Worm (Caenorhabditis elegans) whole organism, dauer: ENCODE data around the gene glr-2.

Source experiments
- unc-62 ChIP-seq: sonication (generic microtip); optimal IDR thresholded peaks from 2 replicates; lab custom pipeline; 2017; ENCODE audit warnings: missing biosample characterization, missing genetic modification reagents, missing genetic modification characterization

The glr-2 gene

ce11 chrIII:7165276-7165675, 20.5 kb upstream of the glr-2 start:
- TF ChIP-seq unc-62 (GFP tag; lab: Kevin White, UChicago): no peak

ce11 chrIII:7162065-7162762, 17.5 kb upstream of the glr-2 start, which contains the start of the genes syf-2 and K04G7.1:
Gene syf-2 (minus strand): TSS chrIII:7162115.
Gene K04G7.1 (plus strand): TSS chrIII:7162712.
- no peak for TF ChIP-seq unc-62 (GFP tag; lab: Kevin White, UChicago)

ce11 chrIII:7161055-7161454, 16.3 kb upstream of the glr-2 start, which contains the start of gene rnp-7:
Gene rnp-7 (minus strand): TSS chrIII:7161155.
- TF ChIP-seq unc-62 (GFP tag; lab: Kevin White, UChicago): no peak

- TF ChIP-seq unc-62 (GFP tag; lab: Kevin White, UChicago): no peak
Measured at ce11 chrIII:7159246-7159645, 14.5 kb upstream of the glr-2 start.

ce11 chrIII:7158709-7159108, 13.9 kb upstream of the glr-2 start, which contains the start of gene nuo-4:
Gene nuo-4 (minus strand): TSS chrIII:7158809.
- no peak for TF ChIP-seq unc-62 (GFP tag; lab: Kevin White, UChicago)

ce11 chrIII:7155631-7156030, 10.9 kb upstream of the glr-2 start:
- TF ChIP-seq unc-62 (GFP tag; lab: Kevin White, UChicago): no peak

ce11 chrIII:7154526-7154925, 9.8 kb upstream of the glr-2 start:
- no peak for TF ChIP-seq unc-62 (GFP tag; lab: Kevin White, UChicago)

- TF ChIP-seq unc-62 (GFP tag; lab: Kevin White, UChicago): no peak
Measured at ce11 chrIII:7153747-7154238, 9.0 kb upstream of the glr-2 start, which contains the start of gene ogt-1. Gene ogt-1 (minus strand): TSS chrIII:7153797.

- TF ChIP-seq unc-62 (GFP tag; lab: Kevin White, UChicago): no peak
Measured at ce11 chrIII:7152569-7152968, 7.8 kb upstream of the glr-2 start.

- no peak for TF ChIP-seq unc-62 (GFP tag; lab: Kevin White, UChicago)
Measured at ce11 chrIII:7150162-7150561, 5.4 kb upstream of the glr-2 start.

- TF ChIP-seq unc-62 (GFP tag; lab: Kevin White, UChicago): no peak
Measured at ce11 chrIII:7148191-7148590, 3.4 kb upstream of the glr-2 start.

ce11 chrIII:7146341-7146740, 1.6 kb upstream of the glr-2 start:
- no peak for TF ChIP-seq unc-62 (GFP tag; lab: Kevin White, UChicago)

- no peak for TF ChIP-seq unc-62 (GFP tag; lab: Kevin White, UChicago)
Measured at ce11 chrIII:7142172-7142601, 2.6 kb downstream of the glr-2 start.

- no peak for TF ChIP-seq unc-62 (GFP tag; lab: Kevin White, UChicago)
Measured at ce11 chrIII:7141285-7141715, 3.5 kb downstream of the glr-2 start.

- no peak for TF ChIP-seq unc-62 (GFP tag; lab: Kevin White, UChicago)
Measured at ce11 chrIII:7140228-7140710, 4.5 kb downstream of the glr-2 start.

ce11 chrIII:7138178-7138577, 6.6 kb downstream of the glr-2 start, which contains the start of gene B0280.11:
Gene B0280.11 (minus strand): TSS chrIII:7138278.
- TF ChIP-seq unc-62 (GFP tag; lab: Kevin White, UChicago): no peak

- no peak for TF ChIP-seq unc-62 (GFP tag; lab: Kevin White, UChicago)
Measured at ce11 chrIII:7136015-7136414, 8.7 kb downstream of the glr-2 start, which contains the start of gene B0280.17. Gene B0280.17 (minus strand): TSS chrIII:7136115.
